Fruit fly (Drosophila melanogaster): Measurements from ENCODE around the gene CG14321.

DNA sequence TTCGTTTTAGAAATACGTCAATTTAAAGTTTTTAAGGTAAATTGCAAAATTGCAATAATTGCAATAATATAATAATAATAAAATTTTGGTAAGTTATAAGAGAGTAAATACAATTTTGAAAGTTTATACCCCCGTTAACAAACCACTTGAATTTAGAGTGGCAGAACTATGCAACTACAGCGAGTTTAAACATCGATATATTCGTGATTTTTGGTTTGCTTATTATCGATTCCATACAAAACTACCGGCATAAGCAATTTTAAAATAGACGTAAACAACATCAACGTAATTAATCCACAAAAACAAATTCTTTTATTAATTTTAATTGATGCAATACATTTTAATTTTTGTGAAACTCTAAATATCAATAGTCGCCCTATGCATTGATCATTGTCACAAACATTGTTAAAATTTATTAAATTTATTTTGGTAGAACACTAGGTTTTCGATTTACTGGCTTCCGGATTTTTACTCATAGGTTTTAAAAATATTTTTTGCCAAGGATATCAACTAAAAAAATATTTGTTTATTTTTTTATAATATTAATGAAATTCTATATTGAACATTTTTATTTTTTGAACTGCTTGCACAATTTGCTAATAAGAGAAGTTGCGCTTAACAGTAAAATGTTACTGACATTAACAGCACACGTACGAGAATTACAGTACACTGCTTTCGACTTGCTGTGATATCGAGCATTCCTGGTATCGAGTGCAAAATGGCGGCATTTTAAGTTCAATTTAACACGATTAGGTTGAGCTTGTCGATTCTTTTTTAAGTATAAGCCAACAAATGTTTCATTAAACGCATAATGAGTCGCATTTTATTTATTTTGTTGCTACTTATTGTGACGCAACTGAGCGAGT is 14.4 kb upstream of the CG14321 start, which contains the start of gene Pxt:
- TF ChIP-seq CG8159 (tag; optimal IDR thresholded peaks at IDR 0.05) (no peak), Ets98B (GFP tag; IDR thresholded peaks at IDR 0.05) (no peak), CG17806 (tag; optimal IDR thresholded peaks at IDR 0.05) (no peak), Snoo (tag; optimal IDR thresholded peaks at IDR 0.05) (no peak), CG12605 (GFP tag; IDR thresholded peaks at IDR 0.05) (no peak), CG34367 (tag; optimal IDR thresholded peaks at IDR 0.05) (no peak), CG9948 (tag; optimal IDR thresholded peaks at IDR 0.05) (no peak), CG32121 (GFP tag; IDR thresholded peaks at IDR 0.05) (no peak)
